Worm (Caenorhabditis elegans) whole organism, mixed stage, embryonic: ENCODE results near the gene F53A2.11.
A peak's percentile ranks its signal among the peaks of the same experiment; 100 is the strongest.

Experiments used
- ceh-43 ChIP-seq: fragments of 200-800 bp; sonication (Bioruptor generic); optimal IDR thresholded peaks from 2 replicates; lab custom pipeline; 2018; ENCODE audit warnings: mild to moderate bottlenecking, missing genetic modification characterization, moderate library complexity, missing compliant biosample characterization
- ces-1 ChIP-seq: fragments of 150-350 bp; optimal IDR thresholded peaks from 2 replicates; lab custom pipeline; 2014; ENCODE audit warnings: missing biosample characterization, missing genetic modification reagents, missing genetic modification characterization
- elt-3 ChIP-seq: fragments of 150-350 bp; optimal IDR thresholded peaks from 2 replicates; lab custom pipeline; 2014; ENCODE audit warnings: missing biosample characterization, missing genetic modification characterization
- ham-2 ChIP-seq: fragments of 200-800 bp; sonication (Bioruptor generic); optimal IDR thresholded peaks from 2 replicates; lab custom pipeline; 2018; ENCODE audit warnings: mild to moderate bottlenecking, missing genetic modification characterization, missing compliant biosample characterization
- nhr-12 ChIP-seq: fragments of 150-350 bp; optimal IDR thresholded peaks from 2 replicates; lab custom pipeline; 2014; ENCODE audit warnings: missing biosample characterization, missing genetic modification characterization
- nhr-237 ChIP-seq: fragments of 150-350 bp; optimal IDR thresholded peaks from 2 replicates; lab custom pipeline; 2014; ENCODE audit warnings: missing biosample characterization, missing genetic modification characterization
- nhr-76 ChIP-seq: sonication (generic microtip); optimal IDR thresholded peaks from 2 replicates; lab custom pipeline; 2017; ENCODE audit warnings: missing biosample characterization, missing genetic modification characterization
- pha-4 ChIP-seq: fragments of 150-350 bp; optimal IDR thresholded peaks from 2 replicates; lab custom pipeline; 2018; ENCODE audit warnings: missing biosample characterization, missing genetic modification reagents, missing genetic modification characterization
- sptf-1 ChIP-seq: sonication (generic microtip); optimal IDR thresholded peaks from 2 replicates; lab custom pipeline; 2017; ENCODE audit warnings: mild to moderate bottlenecking, missing genetic modification characterization, moderate library complexity, missing compliant biosample characterization
- tbx-8 ChIP-seq: fragments of 200-800 bp; sonication (Bioruptor generic); optimal IDR thresholded peaks from 2 replicates; lab custom pipeline; 2018; ENCODE audit warnings: mild to moderate bottlenecking, missing genetic modification characterization, moderate library complexity, missing compliant biosample characterization
- ztf-11 ChIP-seq: fragments of 150-350 bp; optimal IDR thresholded peaks from 2 replicates; lab custom pipeline; 2014; ENCODE audit warnings: missing biosample characterization, missing genetic modification characterization

F53A2.11 gene

DNA sequence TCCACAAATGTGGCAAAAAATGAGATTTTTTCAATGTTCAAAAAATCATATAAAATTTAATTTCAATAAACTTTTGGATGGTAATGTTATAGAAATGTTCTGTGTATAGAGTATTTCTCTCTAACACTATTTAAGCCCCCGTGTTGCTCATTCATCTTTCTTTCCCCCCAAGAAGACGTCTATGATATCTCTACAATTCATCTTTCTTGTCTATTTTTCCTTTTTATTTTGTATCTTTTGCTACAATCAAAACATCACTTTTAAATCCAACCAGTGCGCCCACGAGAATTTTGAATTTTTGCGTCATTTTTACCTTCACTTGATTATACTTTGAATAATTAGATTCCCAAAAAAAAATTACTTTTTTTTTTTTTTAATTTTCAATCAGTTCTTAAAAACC lies 49.7 kb downstream of the F53A2.11 start:
- no peak for TF ChIP-seq tbx-8

DNA sequence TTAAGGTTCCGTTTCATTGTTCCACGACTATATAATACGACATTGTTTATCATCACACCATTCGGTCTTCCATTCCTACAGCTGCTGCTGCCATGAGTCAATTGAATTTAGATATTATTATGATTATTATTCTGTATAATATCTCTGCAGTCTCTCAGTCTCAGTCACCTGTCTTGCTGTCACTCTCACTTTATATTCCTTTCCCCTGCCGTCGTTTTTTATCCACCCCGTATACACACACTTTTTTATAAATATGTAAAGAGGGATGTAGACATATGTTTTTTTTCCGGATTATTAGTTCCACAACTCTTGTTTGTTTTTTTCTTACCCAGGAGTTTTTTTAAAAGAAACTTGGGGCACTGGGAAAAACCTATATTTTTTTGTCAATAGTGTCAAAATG lies 50.3 kb downstream of the F53A2.11 start:
- TF ChIP-seq sptf-1 (tag; lab: Kevin White, UChicago) (no peak), pha-4 (no peak), elt-3 (tag; lab: Kevin White, UChicago) (no peak), ztf-11 (tag; lab: Kevin White, UChicago) (no peak), nhr-12 (no peak), nhr-76 (tag; lab: Kevin White, UChicago) (no peak), ham-2 (GFP tag; lab: Kevin White, UChicago) (no peak), ceh-43 (no peak)

DNA sequence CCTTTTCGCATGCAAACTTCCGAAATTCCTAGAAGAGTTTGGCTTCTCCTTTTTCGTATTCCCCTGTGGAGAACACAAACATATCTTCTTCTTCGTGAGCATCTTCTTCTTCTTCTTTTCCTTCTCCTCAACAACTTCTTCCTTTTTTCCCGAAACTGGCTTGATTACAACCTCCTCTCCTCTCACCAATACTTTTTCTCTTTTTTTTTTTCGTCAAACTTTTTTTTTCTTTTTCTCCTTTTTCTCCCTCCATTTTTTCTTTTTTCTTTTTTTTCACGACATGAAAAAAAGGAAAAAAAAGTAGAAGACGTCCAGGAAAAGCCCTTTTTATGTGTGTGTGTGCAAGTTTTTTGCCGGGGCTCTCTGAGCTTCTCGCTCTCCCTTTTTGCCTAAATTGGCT lies 51.6 kb downstream of the F53A2.11 start:
- no peak for TF ChIP-seq nhr-237 (tag; lab: Kevin White, UChicago)
- peak; percentile 35 for TF ChIP-seq ces-1
